Fruit fly (Drosophila melanogaster): ENCODE data around the gene alpha4GT1.

The alpha4GT1 gene

DNA sequence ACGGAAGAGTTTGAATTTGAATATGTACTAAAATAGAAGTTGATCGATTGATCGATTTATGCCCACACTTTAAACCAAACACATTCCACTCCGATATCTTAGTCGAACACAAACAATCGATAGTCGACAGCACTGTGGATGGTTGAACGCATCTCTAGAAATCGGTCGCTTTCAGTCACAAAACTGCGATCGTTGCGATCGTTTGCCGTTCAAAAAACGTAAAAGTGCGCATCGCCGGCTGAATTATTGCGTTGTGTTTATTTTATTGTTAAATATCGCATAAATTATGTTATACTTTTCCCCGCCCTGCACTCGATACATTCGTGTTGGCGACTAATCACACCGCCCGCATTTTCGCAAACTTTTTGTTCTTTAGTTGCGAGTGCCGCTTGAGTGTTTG, 23.8 kb downstream of the alpha4GT1 start, which contains the start of gene Ccdc85 (continued):
- TF ChIP-seq ash1 (GFP tag; optimal IDR thresholded peaks at IDR 0.05) (no peak), cato (GFP tag; optimal IDR thresholded peaks at IDR 0.05; ENCODE audit: borderline replicate concordance) (no peak), Dek (tag; optimal IDR thresholded peaks at IDR 0.05) (no peak), CG2712 (tag; optimal IDR thresholded peaks at IDR 0.05) (peak; percentile 51), grn (GFP tag; optimal IDR thresholded peaks at IDR 0.05) (no peak), CG18764 (GFP tag; optimal IDR thresholded peaks at IDR 0.05) (no peak), sc (optimal IDR thresholded peaks at IDR 0.05) (no peak), sc (GFP tag; optimal IDR thresholded peaks at IDR 0.05) (no peak), sr (GFP tag; IDR thresholded peaks at IDR 0.05) (0 out of 3 replicates have a peak, but pooled peaks have one; percentile 18), ERR (GFP tag; optimal IDR thresholded peaks at IDR 0.05) (peak; percentile 15), pum (GFP tag; optimal IDR thresholded peaks at IDR 0.05) (no peak), Gug (GFP tag; IDR thresholded peaks at IDR 0.05) (no peak), Dp (GFP tag; optimal IDR thresholded peaks at IDR 0.05) (peak; percentile 67), CG7963 (GFP tag; IDR thresholded peaks at IDR 0.05; ENCODE audit: partially characterized antibody) (peak; percentile 99), CG10979 (tag; optimal IDR thresholded peaks at IDR 0.05) (peak; percentile 32), CG1233 (GFP tag; optimal IDR thresholded peaks at IDR 0.05) (no peak), esg (GFP tag; conservative IDR thresholded peaks at IDR 0.05) (no peak), tap (tag; optimal IDR thresholded peaks at IDR 0.05) (no peak), pzg (GFP tag; optimal IDR thresholded peaks at IDR 0.05) (peak; percentile 80), nerfin-2 (GFP tag; IDR thresholded peaks at IDR 0.05; ENCODE audit: partially characterized antibody) (peak; percentile 99), Mes4 (GFP tag; optimal IDR thresholded peaks at IDR 0.05) (peak; percentile 4), Chrac-16 (GFP tag; optimal IDR thresholded peaks at IDR 0.05) (no peak), Dref (GFP tag; IDR thresholded peaks at IDR 0.05) (peak; percentile 98), CG4707 (GFP tag; optimal IDR thresholded peaks at IDR 0.05) (no peak), Hsf (GFP tag; optimal IDR thresholded peaks at IDR 0.05) (peak; percentile 22), Aef1 (GFP tag; IDR thresholded peaks at IDR 0.05) (no peak), CG8924 (tag; optimal IDR thresholded peaks at IDR 0.05) (peak; percentile 51), CG8290 (GFP tag; optimal IDR thresholded peaks at IDR 0.05) (peak; percentile 40), CG8290 (tag; optimal IDR thresholded peaks at IDR 0.05) (no peak), CG7987 (GFP tag; optimal IDR thresholded peaks at IDR 0.05) (no peak), Rfx (GFP tag; IDR thresholded peaks at IDR 0.05) (peak; percentile 19; the same call in 1 of the 2 replicates), CG7556 (GFP tag; optimal IDR thresholded peaks at IDR 0.05) (no peak), Nf-YA (GFP tag; IDR thresholded peaks at IDR 0.05) (0 out of 2 replicates have a peak, but pooled peaks have one; percentile 7), Ssrp (tag; optimal IDR thresholded peaks at IDR 0.05) (no peak), ase (GFP tag; IDR thresholded peaks at IDR 0.05) (no peak), CG12104 (GFP tag; optimal IDR thresholded peaks at IDR 0.05) (no peak), Hand (GFP tag; optimal IDR thresholded peaks at IDR 0.05) (no peak), tio (GFP tag; optimal IDR thresholded peaks at IDR 0.05) (no peak), CG1603 (tag; optimal IDR thresholded peaks at IDR 0.05) (peak; percentile 76), bsh (GFP tag; optimal IDR thresholded peaks at IDR 0.05) (no peak), sisA (GFP tag; IDR thresholded peaks at IDR 0.05) (no peak), CG6175 (GFP tag; IDR thresholded peaks at IDR 0.05) (no peak), CG7357 (GFP tag; IDR thresholded peaks at IDR 0.05) (no peak), CG18619 (GFP tag; optimal IDR thresholded peaks at IDR 0.05) (no peak), tin (GFP tag; optimal IDR thresholded peaks at IDR 0.05) (no peak), CG15479 (GFP tag; optimal IDR thresholded peaks at IDR 0.05) (no peak), ac (GFP tag; optimal IDR thresholded peaks at IDR 0.05) (no peak), grau (tag; optimal IDR thresholded peaks at IDR 0.05) (peak; percentile 17), slou (GFP tag; optimal IDR thresholded peaks at IDR 0.05) (no peak), Xrp1 (GFP tag; IDR thresholded peaks at IDR 0.05) (no peak), jigr1 (GFP tag; IDR thresholded peaks at IDR 0.05) (no peak), nmo (GFP tag; optimal IDR thresholded peaks at IDR 0.05) (peak; percentile 15)

Measured in whole organism, embryonic.